Fruit fly (Drosophila melanogaster) whole organism, adult: Measurements from ENCODE around the gene GstD10.

Source experiments
- CG12768 ChIP-seq: fragments of 200-800 bp; sonication (Bioruptor generic); optimal IDR thresholded peaks from 2 replicates; lab custom pipeline; 2017; ENCODE audit warnings: missing biosample characterization, missing genetic modification characterization, mild to moderate bottlenecking, moderate library complexity, missing genetic modification reagents
- CG14711 ChIP-seq: fragments of 200-800 bp; sonication (Bioruptor generic); optimal IDR thresholded peaks from 2 replicates; lab custom pipeline; 2018; ENCODE audit warnings: missing biosample characterization, mild to moderate bottlenecking, missing genetic modification characterization, moderate library complexity
- CG1620 ChIP-seq: fragments of 200-800 bp; sonication (Bioruptor generic); optimal IDR thresholded peaks from 2 replicates; lab custom pipeline; 2016; ENCODE audit warnings: missing biosample characterization, missing genetic modification characterization
- CG33017 ChIP-seq: fragments of 200-800 bp; sonication (Bioruptor generic); optimal IDR thresholded peaks from 2 replicates; lab custom pipeline; 2018; ENCODE audit warnings: missing biosample characterization, mild to moderate bottlenecking, missing genetic modification characterization, moderate library complexity
- CG5204 ChIP-seq: fragments of 200-800 bp; sonication (Bioruptor generic); optimal IDR thresholded peaks from 2 replicates; lab custom pipeline; 2016; ENCODE audit warnings: missing biosample characterization, missing genetic modification characterization
- CG7045 ChIP-seq: fragments of 200-800 bp; sonication (Bioruptor generic); optimal IDR thresholded peaks from 2 replicates; lab custom pipeline; 2017; ENCODE audit warnings: missing biosample characterization, mild to moderate bottlenecking, missing genetic modification characterization
- CG7101 ChIP-seq: fragments of 200-800 bp; sonication (Bioruptor generic); optimal IDR thresholded peaks from 2 replicates; lab custom pipeline; 2018; ENCODE audit warnings: missing biosample characterization, mild to moderate bottlenecking, missing genetic modification characterization, moderate library complexity
- Clk ChIP-seq: fragments of 200-800 bp; sonication (Bioruptor generic); optimal IDR thresholded peaks from 2 replicates; lab custom pipeline; 2017; ENCODE audit warnings: missing biosample characterization, missing genetic modification characterization
- Crg-1 ChIP-seq: fragments of 200-800 bp; sonication (Bioruptor generic); optimal IDR thresholded peaks from 2 replicates; lab custom pipeline; 2016; ENCODE audit warnings: missing biosample characterization, missing genetic modification characterization
- Hr96 ChIP-seq: fragments of 200-800 bp; sonication (Bioruptor generic); optimal IDR thresholded peaks from 2 replicates; lab custom pipeline; 2016; ENCODE audit warnings: missing biosample characterization, missing genetic modification characterization
- Mnt ChIP-seq: fragments of 200-800 bp; sonication (Bioruptor generic); optimal IDR thresholded peaks from 2 replicates; lab custom pipeline; 2016; ENCODE audit warnings: missing biosample characterization, mild to moderate bottlenecking, missing genetic modification characterization
- bab1 ChIP-seq: fragments of 200-800 bp; sonication (Bioruptor generic); optimal IDR thresholded peaks from 3 replicates; lab custom pipeline; 2019; ENCODE audit warnings: missing biosample characterization, mild to moderate bottlenecking, missing genetic modification characterization, moderate library complexity
- cic ChIP-seq: fragments of 200-800 bp; sonication (Bioruptor generic); optimal IDR thresholded peaks from 2 replicates; lab custom pipeline; 2017; ENCODE audit warnings: missing biosample characterization, mild to moderate bottlenecking, missing genetic modification characterization, moderate library complexity
- cnc ChIP-seq, 2 experiments: fragments of >200 bp; optimal IDR thresholded peaks; 2 replicates each; lab custom pipeline; 2017
- kay ChIP-seq: fragments of 200-800 bp; sonication (Bioruptor generic); peaks from one replicate; lab custom pipeline; 2016; ENCODE audit warnings: missing biosample characterization, missing genetic modification characterization, borderline replicate concordance
- ovo ChIP-seq: fragments of 200-800 bp; sonication (Bioruptor generic); optimal IDR thresholded peaks from 2 replicates; lab custom pipeline; 2016; ENCODE audit warnings: missing biosample characterization, missing genetic modification characterization
- pad ChIP-seq: fragments of 200-800 bp; sonication (Bioruptor generic); optimal IDR thresholded peaks from 3 replicates; lab custom pipeline; 2017; ENCODE audit warnings: missing biosample characterization, missing genetic modification characterization, mild to moderate bottlenecking, moderate library complexity, missing genetic modification reagents
- tj ChIP-seq: fragments of 200-800 bp; sonication (Bioruptor generic); optimal IDR thresholded peaks from 3 replicates; lab custom pipeline; 2017; ENCODE audit warnings: missing biosample characterization, mild to moderate bottlenecking, missing genetic modification characterization, moderate library complexity
- toe ChIP-seq: fragments of 200-800 bp; sonication (Bioruptor generic); optimal IDR thresholded peaks from 2 replicates; lab custom pipeline; 2016; ENCODE audit warnings: missing biosample characterization, missing genetic modification characterization

GstD10 gene

DNA sequence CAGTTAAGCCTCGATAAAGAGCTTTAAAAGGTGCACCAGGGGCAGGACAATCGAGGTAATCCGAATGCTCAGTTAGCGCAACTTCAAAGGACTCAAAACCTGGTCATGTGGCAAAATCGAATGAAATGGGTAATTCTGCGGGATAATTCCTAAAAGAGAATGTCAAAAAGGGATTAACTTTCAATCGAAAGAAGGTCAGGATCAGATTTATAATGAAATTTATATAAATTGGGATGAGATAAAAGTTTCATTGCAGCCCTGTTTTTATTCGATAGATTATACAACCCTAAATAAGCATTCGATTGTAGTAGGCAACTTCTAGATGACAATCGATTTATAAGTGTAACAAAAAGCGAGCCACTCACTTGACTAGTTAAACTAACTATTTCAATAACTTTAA is 42.3 kb downstream of the GstD10 start, which contains the start of gene CG10013:
Gene CG10013 (plus strand): TSS at position 301 of the 400 bp plus-strand sequence.
- TF ChIP-seq ovo (GFP tag; lab: Kevin White, UChicago) (no peak), Mnt (no peak), CG33017 (tag; lab: Kevin White, UChicago) (no peak), CG14711 (tag; lab: Kevin White, UChicago) (no peak), cnc (optimal IDR thresholded peaks at IDR 0.05; lab: Kevin White, UChicago) (no peak), CG1620 (GFP tag; lab: Kevin White, UChicago) (no peak), CG7045 (no peak), Hr96 (no peak), CG7101 (tag; lab: Kevin White, UChicago) (no peak), CG5204 (no peak)

DNA sequence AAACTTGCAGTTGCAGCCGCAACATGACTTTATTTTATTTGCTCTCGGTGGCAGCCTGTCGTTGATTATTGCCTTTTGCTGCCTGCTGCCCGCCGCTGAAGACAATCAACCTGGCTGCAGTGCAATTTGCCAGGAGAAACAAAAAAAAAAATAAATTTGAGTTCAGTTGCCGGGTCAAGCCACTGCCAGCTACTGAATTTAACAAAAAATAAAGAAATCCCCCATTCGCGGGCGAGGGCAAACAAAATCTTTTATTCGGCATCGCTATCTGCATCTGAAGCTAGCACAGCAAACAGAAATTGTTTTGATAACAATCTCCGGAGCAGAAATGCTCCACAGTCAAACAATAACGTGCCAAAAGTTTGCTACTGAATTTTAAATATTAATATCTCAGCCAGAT is 48.2 kb downstream of the GstD10 start:
- no peak for TF ChIP-seq CG12768 (GFP tag; lab: Kevin White, UChicago)
- TF ChIP-seq cic (GFP tag; lab: Kevin White, UChicago): no peak
- TF ChIP-seq ovo (GFP tag; lab: Kevin White, UChicago): no peak
- TF ChIP-seq CG33017 (tag; lab: Kevin White, UChicago): no peak
- no peak for TF ChIP-seq Mnt
- no peak for TF ChIP-seq Hr96
- TF ChIP-seq tj (GFP tag; lab: Kevin White, UChicago): no peak
- no peak for TF ChIP-seq Clk (GFP tag; lab: Kevin White, UChicago)
- no peak for TF ChIP-seq CG5204
- no peak for TF ChIP-seq bab1 (GFP tag; lab: Kevin White, UChicago)
- no peak for TF ChIP-seq CG14711 (tag; lab: Kevin White, UChicago)
- no peak for TF ChIP-seq pad (GFP tag; lab: Kevin White, UChicago)
- no peak for TF ChIP-seq kay (GFP tag; lab: Kevin White, UChicago)
- TF ChIP-seq Crg-1 (GFP tag; lab: Kevin White, UChicago): no peak
- TF ChIP-seq CG7101 (tag; lab: Kevin White, UChicago): no peak
- TF ChIP-seq toe (GFP tag; lab: Kevin White, UChicago): no peak
- TF ChIP-seq CG1620 (GFP tag; lab: Kevin White, UChicago): no peak

DNA sequence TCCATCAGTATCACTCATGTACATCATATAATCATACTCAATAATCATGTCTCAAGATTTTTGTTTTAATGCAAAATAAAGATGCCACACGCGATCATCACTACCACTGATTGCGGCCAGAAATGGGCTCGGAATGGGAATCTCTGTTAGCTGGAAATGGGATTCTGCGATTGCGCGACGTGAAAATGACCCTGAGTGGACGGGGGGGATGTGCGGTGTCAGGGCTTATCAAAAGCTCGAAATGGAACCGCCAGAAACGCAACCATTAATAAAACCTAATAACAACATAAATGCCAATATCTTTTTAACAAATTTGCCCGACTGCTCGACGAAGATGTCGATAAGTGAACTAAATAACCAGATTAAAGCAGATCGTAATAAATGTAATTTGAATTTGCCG is 49.1 kb downstream of the GstD10 start:
- TF ChIP-seq toe (GFP tag; lab: Kevin White, UChicago) (no peak), Crg-1 (GFP tag; lab: Kevin White, UChicago) (no peak), CG7101 (tag; lab: Kevin White, UChicago) (no peak), pad (GFP tag; lab: Kevin White, UChicago) (no peak), CG1620 (GFP tag; lab: Kevin White, UChicago) (no peak)

DNA sequence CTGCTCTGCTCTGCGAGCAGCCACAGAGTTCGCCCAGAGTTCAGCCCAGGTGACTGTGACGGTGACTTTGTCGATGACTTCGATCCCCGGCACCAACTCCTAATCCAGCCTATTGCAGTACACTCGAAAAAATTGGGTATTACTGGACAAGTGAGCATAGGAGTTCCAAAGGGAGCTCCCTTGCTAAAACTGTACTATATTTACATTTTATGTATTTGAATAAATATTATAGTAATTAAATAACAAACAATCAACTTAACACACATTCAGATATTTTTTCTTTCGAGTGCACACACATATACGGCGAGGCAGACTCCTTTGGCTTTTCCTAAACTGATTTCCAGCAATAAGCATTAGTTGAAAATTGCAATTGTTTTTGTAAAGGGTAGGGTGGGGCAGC is 50.1 kb downstream of the GstD10 start:
- no peak for TF ChIP-seq CG7045
- TF ChIP-seq pad (GFP tag; lab: Kevin White, UChicago): no peak
- TF ChIP-seq CG33017 (tag; lab: Kevin White, UChicago): no peak
